Worm (Caenorhabditis elegans) whole organism, early embryonic: ENCODE data around the gene gst-32.

Experiments
- ama-1 ChIP-seq: fragments of 150-350 bp; optimal IDR thresholded peaks from 2 replicates; lab custom pipeline; 2014
- ets-7 ChIP-seq: sonication (generic microtip); optimal IDR thresholded peaks from 2 replicates; lab custom pipeline; 2016; ENCODE audit warnings: missing genotype, missing genetic modification characterization, missing compliant biosample characterization
- hmbx-1 ChIP-seq: sonication (generic microtip); optimal IDR thresholded peaks from 2 replicates; lab custom pipeline; 2016; ENCODE audit warnings: mild to moderate bottlenecking, missing genetic modification characterization, missing compliant biosample characterization

- TF ChIP-seq ets-7 (tag; lab: Kevin White, UChicago) (no peak), ama-1 (no peak), hmbx-1 (tag; lab: Kevin White, UChicago) (no peak)
Observed at ce11 chrII:15205346-15205745, 27.0 kb upstream of the gst-32 start.
